Worm (Caenorhabditis elegans) whole organism, early embryonic: Measurements from ENCODE around the gene Y49E10.27.
"Not testable (repeated sequence)": the region's sequence is repeated elsewhere in the genome, so short reads cannot be mapped to it uniquely, and the experiment has no call there.

Source experiments
- B0310.2 ChIP-seq: sonication (generic microtip); optimal IDR thresholded peaks from 2 replicates; lab custom pipeline; 2016; ENCODE audit warnings: mild to moderate bottlenecking, missing genetic modification characterization, missing compliant biosample characterization
- F13C5.2 ChIP-seq: sonication (generic microtip); optimal IDR thresholded peaks from 2 replicates; lab custom pipeline; 2017; ENCODE audit warnings: mild to moderate bottlenecking, missing genetic modification characterization, inconsistent platforms, missing compliant biosample characterization
- aly-1 ChIP-seq: sonication (generic microtip); optimal IDR thresholded peaks from 2 replicates; lab custom pipeline; 2016; ENCODE audit warnings: missing genetic modification characterization, missing compliant biosample characterization
- ama-1 ChIP-seq: fragments of 150-350 bp; optimal IDR thresholded peaks from 2 replicates; lab custom pipeline; 2014
- ceh-13 ChIP-seq: fragments of 200-800 bp; sonication (Bioruptor generic); optimal IDR thresholded peaks from 2 replicates; lab custom pipeline; 2018; ENCODE audit warnings: mild to moderate bottlenecking, missing genetic modification characterization, missing compliant biosample characterization
- ceh-36 ChIP-seq: sonication (generic microtip); optimal IDR thresholded peaks from 2 replicates; lab custom pipeline; 2016; ENCODE audit warnings: missing genetic modification characterization, inconsistent platforms, missing compliant biosample characterization
- ets-7 ChIP-seq: sonication (generic microtip); optimal IDR thresholded peaks from 2 replicates; lab custom pipeline; 2016; ENCODE audit warnings: missing genotype, missing genetic modification characterization, missing compliant biosample characterization
- flt-1 ChIP-seq: fragments of 200-800 bp; sonication (Bioruptor generic); IDR thresholded peaks from 2 replicates; pipeline ENCODE4 v1.3.6; 2022; ENCODE audit warnings: missing genetic modification characterization, missing compliant biosample characterization
- hmbx-1 ChIP-seq: sonication (generic microtip); optimal IDR thresholded peaks from 2 replicates; lab custom pipeline; 2016; ENCODE audit warnings: mild to moderate bottlenecking, missing genetic modification characterization, missing compliant biosample characterization
- hmg-4 ChIP-seq: fragments of 200-800 bp; sonication (Bioruptor generic); optimal IDR thresholded peaks from 2 replicates; lab custom pipeline; 2018; ENCODE audit warnings: mild to moderate bottlenecking, missing genetic modification characterization, missing compliant biosample characterization
- hnd-1 ChIP-seq: sonication (generic microtip); optimal IDR thresholded peaks from 2 replicates; lab custom pipeline; 2016; ENCODE audit warnings: missing genetic modification characterization, missing compliant biosample characterization
- pes-1 ChIP-seq: fragments of 200-800 bp; sonication (Bioruptor generic); IDR thresholded peaks from 2 replicates; pipeline ENCODE4 v1.3.6; 2022; ENCODE audit warnings: missing genetic modification reagents, missing genetic modification characterization, missing compliant biosample characterization
- scrt-1 ChIP-seq: fragments of 200-800 bp; sonication (Bioruptor generic); IDR thresholded peaks from 2 replicates; pipeline ENCODE4 v1.3.6; 2022; ENCODE audit warnings: missing genetic modification characterization, missing compliant biosample characterization
- sea-1 ChIP-seq: fragments of 200-800 bp; sonication (Bioruptor generic); conservative IDR thresholded peaks from 2 replicates; pipeline ENCODE4 v1.3.6; 2022; ENCODE audit warnings: missing genetic modification characterization, missing compliant biosample characterization
- tbx-11 ChIP-seq: fragments of 200-800 bp; sonication (Bioruptor generic); IDR thresholded peaks from 2 replicates; pipeline ENCODE4 v1.3.6; 2022; ENCODE audit warnings: missing genetic modification characterization, missing compliant biosample characterization
- tbx-37 ChIP-seq: fragments of 200-800 bp; sonication (Bioruptor generic); conservative IDR thresholded peaks from 2 replicates; pipeline ENCODE4 v1.3.6; 2022; ENCODE audit warnings: missing genetic modification reagents, missing genetic modification characterization, missing compliant biosample characterization
- tra-4 ChIP-seq: sonication (generic microtip); optimal IDR thresholded peaks from 2 replicates; lab custom pipeline; 2017; ENCODE audit warnings: missing genetic modification characterization, missing compliant biosample characterization

Y49E10.27 gene

ce11 chrIII:12434104-12434503 lies at the start of gene Y49E10.27:
Gene Y49E10.27 (plus strand): TSS chrIII:12434404.
- TF ChIP-seq B0310.2 (tag; lab: Kevin White, UChicago), result no peak
- no peak for TF ChIP-seq flt-1
- no peak for TF ChIP-seq ceh-36 (tag; lab: Kevin White, UChicago)
- TF ChIP-seq tbx-37, result no peak
- TF ChIP-seq pes-1 (GFP tag; lab: Robert Waterston, UW), result no peak
- TF ChIP-seq F13C5.2 (tag; lab: Kevin White, UChicago), result no peak
- no peak for TF ChIP-seq ets-7
- TF ChIP-seq aly-1, result no peak
- TF ChIP-seq ceh-13 (GFP tag; lab: Kevin White, UChicago), result no peak
- no peak for TF ChIP-seq scrt-1 (GFP tag; lab: Robert Waterston, UW)

ce11 chrIII:12386597-12386996 lies 47.6 kb upstream of the Y49E10.27 start, which contains the start of gene Y49E10.30:
Gene Y49E10.30 (plus strand): TSS chrIII:12386897.
- TF ChIP-seq F13C5.2 (tag; lab: Kevin White, UChicago); scrt-1 (GFP tag; lab: Robert Waterston, UW); tbx-37: not testable (repeated sequence)

- no peak for TF ChIP-seq B0310.2 (tag; lab: Kevin White, UChicago)
- TF ChIP-seq hnd-1 (tag; lab: Kevin White, UChicago), result no peak
- no peak for TF ChIP-seq tbx-37
- no peak for TF ChIP-seq hmg-4 (GFP tag; lab: Kevin White, UChicago)
- TF ChIP-seq ceh-36 (tag; lab: Kevin White, UChicago), result no peak
- no peak for TF ChIP-seq tra-4 (tag; lab: Kevin White, UChicago)
- no peak for TF ChIP-seq flt-1
- TF ChIP-seq sea-1, result no peak
- TF ChIP-seq tbx-11, result no peak
- TF ChIP-seq ets-7, result no peak
- TF ChIP-seq scrt-1 (GFP tag; lab: Robert Waterston, UW), result no peak
- no peak for TF ChIP-seq pes-1 (GFP tag; lab: Robert Waterston, UW)
- TF ChIP-seq F13C5.2 (tag; lab: Kevin White, UChicago), result no peak
- no peak for TF ChIP-seq aly-1
- TF ChIP-seq ceh-13 (GFP tag; lab: Kevin White, UChicago), result no peak
- TF ChIP-seq hmbx-1 (tag; lab: Kevin White, UChicago), result no peak
- no peak for TF ChIP-seq ama-1 (lab: Kevin White, UChicago)
These were observed 46.1 kb upstream of the Y49E10.27 start for ce11 chrIII:12388106-12388505.

- TF ChIP-seq ets-7 (no peak), F13C5.2 (tag; lab: Kevin White, UChicago) (no peak), flt-1 (no peak), tbx-11 (no peak), tra-4 (tag; lab: Kevin White, UChicago) (no peak), pes-1 (GFP tag; lab: Robert Waterston, UW) (no peak), hmbx-1 (tag; lab: Kevin White, UChicago) (no peak), scrt-1 (GFP tag; lab: Robert Waterston, UW) (no peak), ceh-36 (tag; lab: Kevin White, UChicago) (no peak), ama-1 (lab: Kevin White, UChicago) (no peak), ceh-13 (GFP tag; lab: Kevin White, UChicago) (no peak), hnd-1 (tag; lab: Kevin White, UChicago) (no peak), aly-1 (no peak), tbx-37 (no peak), hmg-4 (GFP tag; lab: Kevin White, UChicago) (no peak), B0310.2 (tag; lab: Kevin White, UChicago) (no peak), sea-1 (no peak)
These were observed 39.1 kb upstream of the Y49E10.27 start, which contains the start of gene Y49E10.10 for ce11 chrIII:12395085-12395484. Gene Y49E10.10 (plus strand): TSS chrIII:12395465.

ce11 chrIII:12398468-12398867 lies 35.7 kb upstream of the Y49E10.27 start:
- TF ChIP-seq scrt-1 (GFP tag; lab: Robert Waterston, UW) (no peak), sea-1 (no peak), flt-1 (no peak), tbx-11 (no peak), ets-7 (no peak), hmbx-1 (tag; lab: Kevin White, UChicago) (no peak), hmg-4 (GFP tag; lab: Kevin White, UChicago) (no peak), B0310.2 (tag; lab: Kevin White, UChicago) (no peak), ceh-13 (GFP tag; lab: Kevin White, UChicago) (no peak), tbx-37 (no peak), hnd-1 (tag; lab: Kevin White, UChicago) (no peak), aly-1 (no peak), pes-1 (GFP tag; lab: Robert Waterston, UW) (no peak)

- TF ChIP-seq ceh-13 (GFP tag; lab: Kevin White, UChicago), result peak; percentile 31
- peak; percentile 77 for TF ChIP-seq scrt-1 (GFP tag; lab: Robert Waterston, UW)
- TF ChIP-seq pes-1 (GFP tag; lab: Robert Waterston, UW), result peak; percentile 81
- peak; percentile 40 for TF ChIP-seq F13C5.2 (tag; lab: Kevin White, UChicago)
- TF ChIP-seq tbx-37, result peak; percentile 48; the same call in 1 of the 2 replicates
- peak; percentile 6 for TF ChIP-seq hnd-1 (tag; lab: Kevin White, UChicago)
- TF ChIP-seq ama-1 (lab: Kevin White, UChicago), result no peak
- peak; percentile 56; the same call in 1 of the 2 replicates for TF ChIP-seq tbx-11
- TF ChIP-seq B0310.2 (tag; lab: Kevin White, UChicago), result peak; percentile 22
- peak; percentile 54 for TF ChIP-seq ceh-36 (tag; lab: Kevin White, UChicago)
- peak; percentile 15 for TF ChIP-seq hmbx-1 (tag; lab: Kevin White, UChicago)
- TF ChIP-seq flt-1, result peak; percentile 75
- no peak for TF ChIP-seq tra-4 (tag; lab: Kevin White, UChicago)
- no peak for TF ChIP-seq ets-7
- no peak for TF ChIP-seq sea-1
- peak; percentile 8 for TF ChIP-seq hmg-4 (GFP tag; lab: Kevin White, UChicago)
- TF ChIP-seq aly-1, result peak; percentile 68
These were observed 34.5 kb upstream of the Y49E10.27 start for ce11 chrIII:12399709-12400108.

- no peak for TF ChIP-seq ceh-13 (GFP tag; lab: Kevin White, UChicago)
- TF ChIP-seq hmbx-1 (tag; lab: Kevin White, UChicago), result no peak
- TF ChIP-seq tbx-37, result no peak
- no peak for TF ChIP-seq ama-1 (lab: Kevin White, UChicago)
- TF ChIP-seq sea-1, result no peak
- no peak for TF ChIP-seq F13C5.2 (tag; lab: Kevin White, UChicago)
- TF ChIP-seq aly-1, result no peak
- no peak for TF ChIP-seq flt-1
- no peak for TF ChIP-seq tbx-11
- no peak for TF ChIP-seq ceh-36 (tag; lab: Kevin White, UChicago)
- TF ChIP-seq scrt-1 (GFP tag; lab: Robert Waterston, UW), result no peak
- no peak for TF ChIP-seq hmg-4 (GFP tag; lab: Kevin White, UChicago)
- no peak for TF ChIP-seq ets-7
- no peak for TF ChIP-seq hnd-1 (tag; lab: Kevin White, UChicago)
- no peak for TF ChIP-seq tra-4 (tag; lab: Kevin White, UChicago)
- TF ChIP-seq pes-1 (GFP tag; lab: Robert Waterston, UW), result no peak
- no peak for TF ChIP-seq B0310.2 (tag; lab: Kevin White, UChicago)
These were observed 23.9 kb upstream of the Y49E10.27 start for ce11 chrIII:12410304-12410703.
